Fruit fly (Drosophila melanogaster) whole organism, embryonic: ENCODE results near the gene CG4025.

Source experiments
- Abd-B ChIP-seq: fragments of 200-800 bp; sonication (Bioruptor generic); optimal IDR thresholded peaks from 2 replicates; lab custom pipeline; 2018; ENCODE audit warnings: missing biosample characterization, mild to moderate bottlenecking, missing genetic modification characterization, moderate library complexity
- Antp ChIP-seq: fragments of 200-800 bp; sonication (Bioruptor generic); optimal IDR thresholded peaks from 3 replicates; lab custom pipeline; 2016; ENCODE audit warnings: missing biosample characterization, missing genetic modification characterization
- Bdp1 ChIP-seq: fragments of 200-800 bp; sonication (Bioruptor generic); optimal IDR thresholded peaks from 3 replicates; lab custom pipeline; 2016; ENCODE audit warnings: missing biosample characterization, missing genetic modification characterization
- CG10147 ChIP-seq: fragments of 200-800 bp; sonication (Bioruptor generic); optimal IDR thresholded peaks from 2 replicates; lab custom pipeline; 2019; ENCODE audit warnings: missing biosample characterization, mild to moderate bottlenecking, missing genetic modification characterization, moderate library complexity
- CG14441 ChIP-seq: fragments of 200-800 bp; sonication (Bioruptor generic); IDR thresholded peaks from 2 replicates; pipeline ENCODE4 v1.3.6; 2022; ENCODE audit warnings: missing biosample characterization, missing genetic modification characterization
- CG16813 ChIP-seq: fragments of 200-800 bp; sonication (Bioruptor generic); IDR thresholded peaks from 3 replicates; pipeline ENCODE4 v1.3.6; 2022; ENCODE audit warnings: missing biosample characterization, missing genetic modification characterization; ENCODE audit not compliant: partially characterized antibody
- CG17359 ChIP-seq: fragments of 200-800 bp; sonication (Bioruptor generic); optimal IDR thresholded peaks from 3 replicates; lab custom pipeline; 2018; ENCODE audit warnings: missing biosample characterization, mild to moderate bottlenecking, missing genetic modification characterization, moderate library complexity
- CG17612 ChIP-seq: fragments of 200-800 bp; sonication (Bioruptor generic); IDR thresholded peaks from 2 replicates; pipeline ENCODE4 v1.3.6; 2022; ENCODE audit warnings: missing biosample characterization, missing genetic modification characterization
- CG17802 ChIP-seq: fragments of 200-800 bp; sonication (Bioruptor generic); optimal IDR thresholded peaks from 2 replicates; lab custom pipeline; 2018; ENCODE audit warnings: missing biosample characterization, mild to moderate bottlenecking, missing genetic modification characterization, moderate library complexity
- CG18599 ChIP-seq: fragments of 200-800 bp; sonication (Bioruptor generic); optimal IDR thresholded peaks from 3 replicates; lab custom pipeline; 2017; ENCODE audit warnings: missing biosample characterization, missing genetic modification characterization, mild to moderate bottlenecking, moderate library complexity, missing genetic modification reagents
- CG3065 ChIP-seq: fragments of 200-800 bp; sonication (Bioruptor generic); optimal IDR thresholded peaks from 2 replicates; lab custom pipeline; 2016; ENCODE audit warnings: missing biosample characterization, missing genetic modification characterization
- CG31365 ChIP-seq: fragments of 200-800 bp; sonication (Bioruptor generic); optimal IDR thresholded peaks from 2 replicates; lab custom pipeline; 2018; ENCODE audit warnings: missing biosample characterization, mild to moderate bottlenecking, missing genetic modification characterization
- CG31441 ChIP-seq: fragments of 200-800 bp; sonication (Bioruptor generic); IDR thresholded peaks from 2 replicates; pipeline ENCODE4 v1.3.6; 2022; ENCODE audit warnings: missing biosample characterization, missing genetic modification characterization
- CG32767 ChIP-seq: fragments of 200-800 bp; sonication (Bioruptor generic); IDR thresholded peaks from 2 replicates; pipeline ENCODE4 v1.3.6; 2022; ENCODE audit warnings: missing biosample characterization, missing genetic modification characterization
- CG3281 ChIP-seq: fragments of 200-800 bp; sonication (Bioruptor generic); optimal IDR thresholded peaks from 3 replicates; lab custom pipeline; 2017; ENCODE audit warnings: missing biosample characterization, mild to moderate bottlenecking, missing genetic modification characterization
- CG42726 ChIP-seq: fragments of 200-800 bp; sonication (Bioruptor generic); IDR thresholded peaks from 2 replicates; pipeline ENCODE4 v1.3.6; 2022; ENCODE audit warnings: missing biosample characterization, missing genetic modification characterization; ENCODE audit not compliant: partially characterized antibody
- CG6791 ChIP-seq: fragments of 200-800 bp; sonication (Bioruptor generic); IDR thresholded peaks from 3 replicates; pipeline ENCODE4 v1.3.6; 2022; ENCODE audit warnings: missing biosample characterization, missing genetic modification characterization; ENCODE audit not compliant: partially characterized antibody
- CG8924 ChIP-seq: fragments of 200-800 bp; optimal IDR thresholded peaks from 3 replicates; lab custom pipeline; 2019; ENCODE audit warnings: missing biosample characterization, mild to moderate bottlenecking, missing genetic modification characterization, moderate library complexity
- Chrac-16 ChIP-seq: fragments of 200-800 bp; sonication (Bioruptor generic); optimal IDR thresholded peaks from 3 replicates; lab custom pipeline; 2016; ENCODE audit warnings: missing biosample characterization, missing genetic modification characterization
- D19B ChIP-seq: fragments of 200-800 bp; sonication (Bioruptor generic); optimal IDR thresholded peaks from 2 replicates; lab custom pipeline; 2017; ENCODE audit warnings: missing biosample characterization, mild to moderate bottlenecking, missing genetic modification characterization
- Deaf1 ChIP-seq: fragments of 200-800 bp; optimal IDR thresholded peaks from 3 replicates; lab custom pipeline; 2019; ENCODE audit warnings: missing biosample characterization, mild to moderate bottlenecking, missing genetic modification characterization, moderate library complexity
- Drgx ChIP-seq: fragments of 200-800 bp; sonication (Bioruptor generic); IDR thresholded peaks from 2 replicates; pipeline ENCODE4 v1.3.6; 2022; ENCODE audit warnings: missing biosample characterization, missing genetic modification characterization
- Fer3 ChIP-seq: fragments of 200-800 bp; sonication (Bioruptor generic); optimal IDR thresholded peaks from 2 replicates; lab custom pipeline; 2018; ENCODE audit warnings: missing biosample characterization, mild to moderate bottlenecking, missing genetic modification characterization, moderate library complexity
- HLH3B ChIP-seq: fragments of 200-800 bp; sonication (Bioruptor generic); IDR thresholded peaks from 2 replicates; pipeline ENCODE4 v1.3.6; 2022; ENCODE audit warnings: missing biosample characterization, missing genetic modification characterization
- HLH54F ChIP-seq: fragments of 200-800 bp; sonication (Bioruptor generic); optimal IDR thresholded peaks from 3 replicates; lab custom pipeline; 2016; ENCODE audit warnings: missing biosample characterization, missing genetic modification characterization
- Med ChIP-seq: fragments of 200-800 bp; sonication (Bioruptor generic); peaks from one replicate; lab custom pipeline; 2016; ENCODE audit warnings: missing biosample characterization, missing genetic modification characterization, mild to moderate bottlenecking, inconsistent platforms, moderate library complexity
- Mrtf ChIP-seq: fragments of 200-800 bp; sonication (Bioruptor generic); IDR thresholded peaks from 3 replicates; pipeline ENCODE4 v1.3.6; 2022; ENCODE audit warnings: missing biosample characterization, missing genetic modification characterization
- Ssrp ChIP-seq: fragments of 200-800 bp; sonication (Bioruptor generic); optimal IDR thresholded peaks from 2 replicates; lab custom pipeline; 2018; ENCODE audit warnings: missing biosample characterization, mild to moderate bottlenecking, missing genetic modification characterization, moderate library complexity
- Xrp1 ChIP-seq: fragments of 200-800 bp; sonication (Bioruptor generic); IDR thresholded peaks from 2 replicates; pipeline ENCODE4 v1.3.6; 2022; ENCODE audit warnings: missing biosample characterization, missing genetic modification characterization
- abd-A ChIP-seq: fragments of 200-800 bp; sonication (Bioruptor generic); optimal IDR thresholded peaks from 3 replicates; lab custom pipeline; 2019; ENCODE audit warnings: missing biosample characterization, mild to moderate bottlenecking, missing genetic modification characterization, moderate library complexity
- al ChIP-seq: fragments of 200-800 bp; sonication (Bioruptor generic); IDR thresholded peaks from 2 replicates; pipeline ENCODE4 v1.3.6; 2022; ENCODE audit warnings: missing biosample characterization, missing genetic modification characterization
- cad ChIP-seq: fragments of >200 bp; optimal IDR thresholded peaks from 2 replicates; lab custom pipeline; 2017; ENCODE audit warnings: missing biosample characterization, missing genetic modification characterization
- chm ChIP-seq: fragments of 200-800 bp; sonication (Bioruptor generic); IDR thresholded peaks from 2 replicates; pipeline ENCODE4 v1.3.6; 2022; ENCODE audit warnings: missing biosample characterization, missing genetic modification characterization
- chn ChIP-seq: fragments of 200-800 bp; sonication (Bioruptor generic); optimal IDR thresholded peaks from 2 replicates; lab custom pipeline; 2016; ENCODE audit warnings: missing biosample characterization, missing genetic modification characterization
- eve ChIP-seq, 2 experiments: fragments of >200 bp; optimal IDR thresholded peaks; 2 replicates each; lab custom pipeline; 2017; ENCODE audit warnings: missing biosample characterization in 2 of 2, missing genetic modification characterization in 2 of 2
- eyg ChIP-seq: fragments of 200-800 bp; sonication (Bioruptor generic); optimal IDR thresholded peaks from 3 replicates; lab custom pipeline; 2016; ENCODE audit warnings: missing biosample characterization, missing genetic modification characterization
- fd102C ChIP-seq: fragments of 200-800 bp; sonication (Bioruptor generic); optimal IDR thresholded peaks from 2 replicates; lab custom pipeline; 2018; ENCODE audit warnings: missing biosample characterization, mild to moderate bottlenecking, missing genetic modification characterization, moderate library complexity
- fd96Cb ChIP-seq: fragments of 200-800 bp; sonication (Bioruptor generic); optimal IDR thresholded peaks from 2 replicates; lab custom pipeline; 2018; ENCODE audit warnings: missing biosample characterization, mild to moderate bottlenecking, missing genetic modification characterization, moderate library complexity
- her ChIP-seq: fragments of 200-800 bp; sonication (Bioruptor generic); optimal IDR thresholded peaks from 2 replicates; lab custom pipeline; 2016; ENCODE audit warnings: missing biosample characterization, missing genetic modification characterization
- jigr1 ChIP-seq: fragments of 200-800 bp; sonication (Bioruptor generic); IDR thresholded peaks from 3 replicates; pipeline ENCODE4 v1.3.6; 2022; ENCODE audit warnings: missing biosample characterization, missing genetic modification characterization
- pfk ChIP-seq: fragments of 200-800 bp; sonication (Bioruptor generic); optimal IDR thresholded peaks from 2 replicates; lab custom pipeline; 2018; ENCODE audit warnings: missing biosample characterization, mild to moderate bottlenecking, missing genetic modification characterization, moderate library complexity
- pho ChIP-seq: fragments of 200-800 bp; sonication (Bioruptor generic); optimal IDR thresholded peaks from 2 replicates; lab custom pipeline; 2016; ENCODE audit warnings: missing biosample characterization, missing genetic modification characterization
- pita ChIP-seq: fragments of 200-800 bp; sonication (Bioruptor generic); optimal IDR thresholded peaks from 2 replicates; lab custom pipeline; 2017; ENCODE audit warnings: missing biosample characterization, mild to moderate bottlenecking, missing genetic modification characterization
- ro ChIP-seq: fragments of 200-800 bp; sonication (Bioruptor generic); IDR thresholded peaks from 2 replicates; pipeline ENCODE4 v1.3.6; 2022; ENCODE audit warnings: missing biosample characterization, missing genetic modification characterization
- schlank ChIP-seq: fragments of 200-800 bp; sonication (Bioruptor generic); optimal IDR thresholded peaks from 2 replicates; lab custom pipeline; 2018; ENCODE audit warnings: missing biosample characterization, mild to moderate bottlenecking, missing genetic modification characterization
- sim ChIP-seq: fragments of 200-800 bp; sonication (Bioruptor generic); IDR thresholded peaks from 2 replicates; pipeline ENCODE4 v1.3.6; 2022; ENCODE audit warnings: missing biosample characterization, missing genetic modification characterization
- sisA ChIP-seq: fragments of 200-800 bp; sonication (Bioruptor generic); IDR thresholded peaks from 2 replicates; pipeline ENCODE4 v1.3.6; 2022; ENCODE audit warnings: missing biosample characterization, missing genetic modification characterization
- slp2 ChIP-seq: fragments of 200-800 bp; sonication (Bioruptor generic); optimal IDR thresholded peaks from 2 replicates; lab custom pipeline; 2016; ENCODE audit warnings: missing biosample characterization, missing genetic modification characterization
- tna ChIP-seq: fragments of 200-800 bp; sonication (Bioruptor generic); IDR thresholded peaks from 2 replicates; pipeline ENCODE4 v1.3.6; 2022; ENCODE audit warnings: missing biosample characterization, missing genetic modification characterization; ENCODE audit not compliant: partially characterized antibody
- wdn ChIP-seq: fragments of 200-800 bp; sonication (Bioruptor generic); IDR thresholded peaks from 2 replicates; pipeline ENCODE4 v1.3.6; 2022; ENCODE audit warnings: missing biosample characterization, missing genetic modification characterization
- wor ChIP-seq: fragments of 200-800 bp; sonication (Bioruptor generic); IDR thresholded peaks from 2 replicates; pipeline ENCODE4 v1.3.6; 2022; ENCODE audit warnings: missing biosample characterization, missing genetic modification characterization
- zen2 ChIP-seq: fragments of 200-800 bp; sonication (Bioruptor generic); IDR thresholded peaks from 3 replicates; pipeline ENCODE4 v1.3.6; 2022; ENCODE audit warnings: missing biosample characterization, missing genetic modification characterization; ENCODE audit not compliant: partially characterized antibody

CG4025 gene

dm6 chrX:2083109-2083508 is 6.3 kb downstream of the CG4025 start (continued):
- TF ChIP-seq pita (GFP tag; lab: Kevin White, UChicago) (no peak), CG3065 (GFP tag; lab: Kevin White, UChicago) (no peak), abd-A (tag; lab: Kevin White, UChicago) (no peak), Med (GFP tag; lab: Kevin White, UChicago) (peak; percentile 95), her (GFP tag; lab: Kevin White, UChicago) (no peak), zen2 (no peak), sisA (GFP tag; lab: Robert Waterston, UW) (peak; percentile 38), eyg (GFP tag; lab: Kevin White, UChicago) (no peak), ro (GFP tag; lab: Robert Waterston, UW) (no peak), wor (GFP tag; lab: Robert Waterston, UW) (no peak), Chrac-16 (peak; percentile 48), Drgx (GFP tag; lab: Robert Waterston, UW) (peak; percentile 94), slp2 (no peak), CG17802 (no peak), CG42726 (GFP tag; lab: Robert Waterston, UW) (no peak), CG6791 (GFP tag; lab: Robert Waterston, UW) (no peak), eve (GFP tag; optimal IDR thresholded peaks at IDR 0.05; lab: Kevin White, UChicago) (no peak), CG31441 (GFP tag; lab: Robert Waterston, UW) (no peak), jigr1 (GFP tag; lab: Robert Waterston, UW) (no peak), al (GFP tag; lab: Robert Waterston, UW) (peak; percentile 78), schlank (peak; percentile 74), CG10147 (GFP tag; lab: Kevin White, UChicago) (peak; percentile 13), fd102C (no peak), sim (GFP tag; lab: Robert Waterston, UW) (no peak), HLH54F (GFP tag; lab: Kevin White, UChicago) (peak; percentile 62), CG32767 (GFP tag; lab: Robert Waterston, UW) (no peak), HLH3B (GFP tag; lab: Robert Waterston, UW) (peak; percentile 29; the same call in 1 of the 2 replicates), wdn (GFP tag; lab: Robert Waterston, UW) (peak; percentile 61; the same call in 1 of the 2 replicates), CG17612 (no peak), chm (GFP tag; lab: Robert Waterston, UW) (peak; percentile 10; the same call in 1 of the 2 replicates), Ssrp (no peak), Bdp1 (GFP tag; lab: Kevin White, UChicago) (no peak), CG31365 (tag; lab: Kevin White, UChicago) (no peak), CG8924 (tag; lab: Kevin White, UChicago) (no peak), chn (GFP tag; lab: Kevin White, UChicago) (peak; percentile 39), D19B (GFP tag; lab: Kevin White, UChicago) (peak; percentile 48), pfk (GFP tag; lab: Kevin White, UChicago) (no peak), cad (GFP tag; lab: Kevin White, UChicago) (no peak), CG17359 (tag; lab: Kevin White, UChicago) (peak; percentile 21), tna (no peak), Mrtf (peak; percentile 54; the same call in 1 of the 3 replicates), Fer3 (tag; lab: Kevin White, UChicago) (peak; percentile 77), Xrp1 (GFP tag; lab: Robert Waterston, UW) (peak; percentile 65), CG3281 (GFP tag; lab: Kevin White, UChicago) (peak; percentile 79), Deaf1 (tag; lab: Kevin White, UChicago) (no peak), pho (GFP tag; lab: Kevin White, UChicago) (peak; percentile 57), fd96Cb (tag; lab: Kevin White, UChicago) (no peak), Abd-B (peak; percentile 7), CG14441 (GFP tag; lab: Robert Waterston, UW) (peak; percentile 50; the same call in 1 of the 2 replicates), Antp (peak; percentile 18), CG16813 (GFP tag; lab: Robert Waterston, UW) (no peak), CG18599 (GFP tag; lab: Kevin White, UChicago) (peak; percentile 82)
